Fruit fly (Drosophila melanogaster): ENCODE data around the gene CG13077.

Gene CG13077

dm6 chr2L:19543010-19543564 is 22.6 kb upstream of the CG13077 start:
- TF ChIP-seq CG17801 (GFP tag; optimal IDR thresholded peaks at IDR 0.05; ENCODE audit: partially characterized antibody), result no peak

dm6 chr2L:19546869-19547710 is 18.6 kb upstream of the CG13077 start, which contains the start of gene CG10337:
TSS of gene CG10337 (minus strand) at chr2L:19546959.
- peak; percentile 77 for TF ChIP-seq CG17801 (GFP tag; optimal IDR thresholded peaks at IDR 0.05; ENCODE audit: partially characterized antibody)

- no peak for TF ChIP-seq CG17801 (GFP tag; optimal IDR thresholded peaks at IDR 0.05; ENCODE audit: partially characterized antibody)
Measured at dm6 chr2L:19548158-19548557, 17.5 kb upstream of the CG13077 start, which contains the start of gene Tep4. TSS of gene Tep4 (plus strand) at chr2L:19548507.

dm6 chr2L:19549412-19549811 is 16.3 kb upstream of the CG13077 start:
- TF ChIP-seq CG17801 (GFP tag; optimal IDR thresholded peaks at IDR 0.05; ENCODE audit: partially characterized antibody), result no peak

dm6 chr2L:19563029-19563980 is 2.4 kb upstream of the CG13077 start, which contains the start of gene CG13078:
TSS of gene CG13078 (plus strand) at chr2L:19563930.
- TF ChIP-seq CG17801 (GFP tag; optimal IDR thresholded peaks at IDR 0.05; ENCODE audit: partially characterized antibody), result no peak

dm6 chr2L:19567305-19567898 is 1.7 kb downstream of the CG13077 start:
- no peak for TF ChIP-seq CG17801 (GFP tag; optimal IDR thresholded peaks at IDR 0.05; ENCODE audit: partially characterized antibody)

- peak; percentile 45 for TF ChIP-seq CG17801 (GFP tag; optimal IDR thresholded peaks at IDR 0.05; ENCODE audit: partially characterized antibody)
Measured at dm6 chr2L:19570806-19571254, 5.2 kb downstream of the CG13077 start.

- no peak for TF ChIP-seq CG17801 (GFP tag; optimal IDR thresholded peaks at IDR 0.05; ENCODE audit: partially characterized antibody)
Measured at dm6 chr2L:19571574-19572495, 6.2 kb downstream of the CG13077 start.

- peak; percentile 56 for TF ChIP-seq CG17801 (GFP tag; optimal IDR thresholded peaks at IDR 0.05; ENCODE audit: partially characterized antibody)
Measured at dm6 chr2L:19572496-19573317, 7.0 kb downstream of the CG13077 start.

- no peak for TF ChIP-seq CG17801 (GFP tag; optimal IDR thresholded peaks at IDR 0.05; ENCODE audit: partially characterized antibody)
Measured at dm6 chr2L:19574364-19574763, 8.7 kb downstream of the CG13077 start.

- no peak for TF ChIP-seq CG17801 (GFP tag; optimal IDR thresholded peaks at IDR 0.05; ENCODE audit: partially characterized antibody)
Measured at dm6 chr2L:19574959-19575625, 9.4 kb downstream of the CG13077 start.

dm6 chr2L:19575626-19576298 is 10.1 kb downstream of the CG13077 start:
- peak; percentile 14 for TF ChIP-seq CG17801 (GFP tag; optimal IDR thresholded peaks at IDR 0.05; ENCODE audit: partially characterized antibody)

Measured in ovary, adult (tissue).